Fruit fly (Drosophila melanogaster) whole organism, wandering third instar larva: ENCODE data around the gene CG12096.

Experiments
- Abd-B ChIP-seq: fragments of >200 bp; optimal IDR thresholded peaks from 2 replicates; lab custom pipeline; 2017; ENCODE audit warnings: missing biosample characterization, missing genetic modification characterization
- CG32264 ChIP-seq: fragments of 200-800 bp; sonication (Bioruptor generic); optimal IDR thresholded peaks from 2 replicates; lab custom pipeline; 2016; ENCODE audit warnings: missing biosample characterization, missing genetic modification characterization
- Dfd ChIP-seq: fragments of >200 bp; optimal IDR thresholded peaks from 2 replicates; lab custom pipeline; 2017; ENCODE audit warnings: missing biosample characterization, missing genetic modification characterization
- Dif ChIP-seq: fragments of 200-275, 200-300 bp; sonication (Bioruptor generic); optimal IDR thresholded peaks from 2 replicates; lab custom pipeline; 2018; ENCODE audit warnings: missing biosample characterization, missing genetic modification characterization; ENCODE audit not compliant: partially characterized antibody
- GATAd ChIP-seq: sonication (Bioruptor generic); optimal IDR thresholded peaks from 2 replicates; lab custom pipeline; 2016; ENCODE audit warnings: missing biosample characterization, missing genetic modification characterization
- HLH106 ChIP-seq: fragments of 200-800 bp; optimal IDR thresholded peaks from 3 replicates; lab custom pipeline; 2019; ENCODE audit warnings: missing biosample characterization, mild to moderate bottlenecking, missing genetic modification characterization, moderate library complexity
- Hnf4 ChIP-seq: fragments of 200-800 bp; sonication (Bioruptor generic); optimal IDR thresholded peaks from 2 replicates; lab custom pipeline; 2016; ENCODE audit warnings: missing biosample characterization, mild to moderate bottlenecking, missing genetic modification characterization
- Hr78 ChIP-seq: fragments of >200 bp; optimal IDR thresholded peaks from 2 replicates; lab custom pipeline; 2017; ENCODE audit warnings: missing biosample characterization, missing genetic modification characterization
- Hr83 ChIP-seq: fragments of 200-300 bp; sonication (Bioruptor generic); optimal IDR thresholded peaks from 2 replicates; lab custom pipeline; 2016; ENCODE audit warnings: missing biosample characterization, mild to moderate bottlenecking, missing genetic modification characterization, moderate library complexity; ENCODE audit not compliant: poor library complexity, severe bottlenecking
- Jra ChIP-seq: sonication (Bioruptor generic); optimal IDR thresholded peaks from 2 replicates; lab custom pipeline; 2016; ENCODE audit warnings: missing biosample characterization, missing genetic modification characterization
- Mio ChIP-seq: sonication (Bioruptor generic); optimal IDR thresholded peaks from 2 replicates; lab custom pipeline; 2016; ENCODE audit warnings: missing biosample characterization, missing genetic modification characterization
- Myc ChIP-seq: fragments of >200 bp; optimal IDR thresholded peaks from 2 replicates; lab custom pipeline; 2017
- N ChIP-seq: fragments of >200 bp; optimal IDR thresholded peaks from 2 replicates; lab custom pipeline; 2018; ENCODE audit warnings: missing biosample characterization, missing external identifiers, missing genetic modification characterization
- OdsH ChIP-seq: fragments of 200-800 bp; sonication (Bioruptor generic); optimal IDR thresholded peaks from 2 replicates; lab custom pipeline; 2016; ENCODE audit warnings: missing biosample characterization, mild to moderate bottlenecking, missing genetic modification characterization
- Rel ChIP-seq, 2 experiments: fragments of 200-800 bp; sonication (Bioruptor generic) in 1 of 2; optimal IDR thresholded peaks; 2 replicates in 1 of 2; 3 replicates in 1 of 2; lab custom pipeline; 2016 to 2019; ENCODE audit warnings: mild to moderate bottlenecking in 2 of 2, missing biosample characterization in 2 of 2, missing genetic modification characterization in 2 of 2, moderate library complexity in 1 of 2
- Sp1 ChIP-seq: fragments of 200-800 bp; sonication (Bioruptor generic); optimal IDR thresholded peaks from 3 replicates; lab custom pipeline; 2019; ENCODE audit warnings: missing biosample characterization, mild to moderate bottlenecking, missing genetic modification characterization, moderate library complexity
- Vsx2 ChIP-seq: fragments of 200-300, 225-300 bp; sonication (Bioruptor generic); optimal IDR thresholded peaks from 2 replicates; lab custom pipeline; 2018; ENCODE audit warnings: missing biosample characterization, missing genetic modification characterization; ENCODE audit not compliant: partially characterized antibody
- br ChIP-seq: fragments of 200-800 bp; sonication (Bioruptor generic); optimal IDR thresholded peaks from 2 replicates; lab custom pipeline; 2016; ENCODE audit warnings: missing biosample characterization, missing genetic modification characterization
- brk ChIP-seq: fragments of 200-800 bp; sonication (Bioruptor generic); optimal IDR thresholded peaks from 2 replicates; lab custom pipeline; 2016; ENCODE audit warnings: missing biosample characterization, mild to moderate bottlenecking, missing genetic modification characterization
- dl ChIP-seq, 2 experiments: fragments of 175-275, 200-275 bp in 1 of 2; fragments of 200-275 bp in 1 of 2; sonication (Bioruptor generic); optimal IDR thresholded peaks; lab custom pipeline; 2018; ENCODE audit warnings: mild to moderate bottlenecking in 2 of 2, missing biosample characterization in 2 of 2, missing genetic modification characterization in 2 of 2, moderate library complexity in 2 of 2; ENCODE audit not compliant: partially characterized antibody in 2 of 2, insufficient read depth in 1 of 2
- dmrt93B ChIP-seq: fragments of 200-800 bp; sonication (Bioruptor generic); optimal IDR thresholded peaks from 2 replicates; lab custom pipeline; 2018; ENCODE audit warnings: missing biosample characterization, mild to moderate bottlenecking, missing genetic modification characterization
- dsf ChIP-seq: sonication (Bioruptor generic); optimal IDR thresholded peaks from 2 replicates; lab custom pipeline; 2016; ENCODE audit warnings: missing biosample characterization, missing genetic modification characterization, borderline replicate concordance
- ey ChIP-seq: fragments of 200-800 bp; sonication (Bioruptor generic); optimal IDR thresholded peaks from 2 replicates; lab custom pipeline; 2016; ENCODE audit warnings: missing biosample characterization, missing genetic modification characterization
- foxo ChIP-seq, 2 experiments: fragments of 200-800 bp; sonication (Bioruptor generic); optimal IDR thresholded peaks; 2 replicates in 1 of 2; 3 replicates in 1 of 2; lab custom pipeline; 2016 to 2017; ENCODE audit warnings: missing biosample characterization in 2 of 2, missing genetic modification characterization in 2 of 2
- fru ChIP-seq: fragments of 200-800 bp; sonication (Bioruptor generic); optimal IDR thresholded peaks from 3 replicates; lab custom pipeline; 2016; ENCODE audit warnings: missing biosample characterization, mild to moderate bottlenecking, missing genetic modification characterization
- h ChIP-seq: fragments of 200-800 bp; sonication (Bioruptor generic); optimal IDR thresholded peaks from 3 replicates; lab custom pipeline; 2016; ENCODE audit warnings: missing biosample characterization, mild to moderate bottlenecking, missing genetic modification characterization
- jim ChIP-seq: fragments of 175-275, 200-325 bp; sonication (Bioruptor generic); optimal IDR thresholded peaks from 2 replicates; lab custom pipeline; 2016; ENCODE audit warnings: missing biosample characterization, mild to moderate bottlenecking, missing genetic modification characterization
- lola ChIP-seq: fragments of >200 bp; optimal IDR thresholded peaks from 2 replicates; lab custom pipeline; 2017; ENCODE audit warnings: missing biosample characterization, missing genetic modification characterization
- pan ChIP-seq: fragments of >200 bp; optimal IDR thresholded peaks from 2 replicates; lab custom pipeline; 2017
- psq ChIP-seq: fragments of 200-800 bp; sonication (Bioruptor generic); optimal IDR thresholded peaks from 3 replicates; lab custom pipeline; 2017; ENCODE audit warnings: missing biosample characterization, mild to moderate bottlenecking, missing genetic modification characterization, moderate library complexity
- rgr ChIP-seq: fragments of 200-800 bp; sonication (Bioruptor generic); optimal IDR thresholded peaks from 3 replicates; lab custom pipeline; 2016; ENCODE audit warnings: missing biosample characterization, mild to moderate bottlenecking, missing genetic modification characterization
- sage ChIP-seq: fragments of 200-800 bp; sonication (Bioruptor generic); optimal IDR thresholded peaks from 2 replicates; lab custom pipeline; 2016; ENCODE audit warnings: missing biosample characterization, mild to moderate bottlenecking, missing genetic modification characterization
- sv ChIP-seq: fragments of 200-800 bp; sonication (Bioruptor generic); optimal IDR thresholded peaks from 3 replicates; lab custom pipeline; 2016; ENCODE audit warnings: missing biosample characterization, missing genetic modification characterization
- usp ChIP-seq: fragments of >200 bp; optimal IDR thresholded peaks from 2 replicates; lab custom pipeline; 2017; ENCODE audit warnings: missing biosample characterization, missing genetic modification characterization
- woc ChIP-seq: sonication (Bioruptor generic); optimal IDR thresholded peaks from 2 replicates; lab custom pipeline; 2016; ENCODE audit warnings: missing biosample characterization, mild to moderate bottlenecking, missing genetic modification characterization

The CG12096 gene

DNA sequence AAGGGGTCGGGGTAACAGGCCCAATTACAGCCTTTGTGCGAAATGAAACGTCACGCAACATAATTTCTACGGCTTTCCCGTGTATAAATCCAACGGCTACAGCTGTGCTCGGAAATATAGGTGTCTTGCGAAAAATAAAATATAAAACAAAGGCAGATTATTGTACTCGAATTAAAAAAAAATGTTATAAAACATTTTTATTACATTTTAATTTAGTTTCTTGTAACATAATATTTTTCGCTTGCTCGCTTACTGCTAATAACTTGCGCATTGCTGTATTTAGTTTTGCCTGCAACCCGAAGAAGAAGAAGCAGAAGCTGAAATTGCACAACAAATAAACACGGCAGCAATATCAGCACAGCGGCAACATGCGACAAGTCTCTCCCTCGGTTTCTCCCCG lies 16.3 kb upstream of the CG12096 start:
- TF ChIP-seq jim (GFP tag; lab: Kevin White, UChicago) (no peak), rgr (GFP tag; lab: Kevin White, UChicago) (peak; percentile 44), brk (GFP tag; lab: Kevin White, UChicago) (no peak), Dfd (GFP tag; lab: Kevin White, UChicago) (no peak), dmrt93B (no peak), OdsH (peak; percentile 27), h (GFP tag; lab: Kevin White, UChicago) (peak; percentile 53), Jra (GFP tag; lab: Kevin White, UChicago) (no peak), fru (peak; percentile 46), Mio (GFP tag; lab: Kevin White, UChicago) (no peak), HLH106 (tag; lab: Kevin White, UChicago) (peak; percentile 52), sv (GFP tag; lab: Kevin White, UChicago) (no peak), lola (GFP tag; lab: Kevin White, UChicago) (no peak), Hr83 (GFP tag; lab: Kevin White, UChicago) (no peak), CG32264 (GFP tag; lab: Kevin White, UChicago) (no peak), sage (GFP tag; lab: Kevin White, UChicago) (no peak), Dif (GFP tag; lab: Kevin White, UChicago) (no peak), Sp1 (GFP tag; lab: Kevin White, UChicago) (peak; percentile 58), Vsx2 (GFP tag; lab: Kevin White, UChicago) (no peak), psq (GFP tag; lab: Kevin White, UChicago) (peak; percentile 18), N (GFP tag; lab: Kevin White, UChicago) (no peak), Rel (GFP tag; optimal IDR thresholded peaks at IDR 0.05; lab: Kevin White, UChicago) (no peak), Rel (tag; optimal IDR thresholded peaks at IDR 0.05; lab: Kevin White, UChicago) (no peak), br (GFP tag; lab: Kevin White, UChicago) (peak; percentile 6), Abd-B (no peak), dsf (GFP tag; lab: Kevin White, UChicago) (no peak), ey (GFP tag; lab: Kevin White, UChicago) (peak; percentile 24), Hnf4 (peak; percentile 18), foxo (GFP tag; optimal IDR thresholded peaks at IDR 0.05; lab: Kevin White, UChicago) (peak in 1 of 2 experiments; percentile 50)
- TF ChIP-seq, all 38 proteins: peak for 11

DNA sequence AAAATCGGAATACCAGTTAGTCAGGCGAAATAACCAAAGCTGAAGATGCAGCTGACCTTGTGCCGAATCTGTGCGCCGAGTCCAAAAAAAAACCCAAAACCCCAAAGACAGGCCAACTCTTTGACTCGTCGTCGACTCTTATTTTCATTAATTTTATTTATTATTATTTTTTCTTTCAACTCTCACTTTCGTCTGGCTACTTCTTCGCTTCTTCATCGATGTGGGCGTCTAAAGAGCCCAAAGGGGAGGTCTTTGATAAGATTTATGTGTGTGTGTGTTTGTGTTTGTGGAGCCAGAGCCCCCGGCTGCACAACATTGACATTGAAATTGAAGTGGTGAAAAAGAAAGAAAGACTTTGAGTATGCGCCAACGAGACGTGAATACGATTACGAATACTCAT lies 13.5 kb upstream of the CG12096 start:
- TF ChIP-seq Jra (GFP tag; lab: Kevin White, UChicago) (no peak), sv (GFP tag; lab: Kevin White, UChicago) (no peak), rgr (GFP tag; lab: Kevin White, UChicago) (no peak), sage (GFP tag; lab: Kevin White, UChicago) (no peak), lola (GFP tag; lab: Kevin White, UChicago) (no peak), Sp1 (GFP tag; lab: Kevin White, UChicago) (no peak), Dfd (GFP tag; lab: Kevin White, UChicago) (no peak), jim (GFP tag; lab: Kevin White, UChicago) (no peak), dmrt93B (no peak), GATAd (GFP tag; lab: Kevin White, UChicago) (no peak), woc (GFP tag; lab: Kevin White, UChicago) (no peak), Abd-B (no peak), Hr83 (GFP tag; lab: Kevin White, UChicago) (no peak), Myc (no peak), pan (lab: Kevin White, UChicago) (no peak), usp (GFP tag; lab: Kevin White, UChicago) (no peak), Vsx2 (GFP tag; lab: Kevin White, UChicago) (no peak), fru (no peak)

DNA sequence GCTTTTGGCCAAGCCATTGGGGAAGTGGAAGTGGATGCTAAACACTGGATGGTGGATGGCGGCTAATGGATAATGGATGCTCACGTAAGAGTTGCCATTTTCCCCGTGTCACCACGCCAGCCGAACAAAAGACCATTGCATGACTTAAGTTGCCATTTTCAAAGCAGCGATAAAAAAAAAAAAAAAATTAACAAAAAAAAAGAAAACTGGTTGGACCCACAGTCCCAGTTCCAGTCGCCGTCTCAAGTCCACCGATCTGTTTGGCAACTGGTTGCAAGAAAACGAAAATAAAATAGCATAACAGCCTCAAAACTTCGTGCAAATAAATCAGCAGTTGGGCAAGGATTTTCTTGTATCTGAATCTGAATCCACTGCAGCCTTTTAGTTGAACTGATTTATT lies 10.3 kb upstream of the CG12096 start:
- TF ChIP-seq sage (GFP tag; lab: Kevin White, UChicago) (no peak), OdsH (no peak), Dfd (GFP tag; lab: Kevin White, UChicago) (no peak), dl (GFP tag; optimal IDR thresholded peaks at IDR 0.05; lab: Kevin White, UChicago; ENCODE audit: insufficient read depth in 1 of 2, partially characterized antibody in 2 of 2) (no peak), Hr78 (GFP tag; lab: Kevin White, UChicago) (no peak), psq (GFP tag; lab: Kevin White, UChicago) (no peak), lola (GFP tag; lab: Kevin White, UChicago) (no peak), Abd-B (no peak)
